Worm (Caenorhabditis elegans) whole organism, late embryonic: ENCODE measurements around the gene T21E8.7.

Experiments used
- C08G9.2 ChIP-seq: sonication (generic microtip); optimal IDR thresholded peaks from 2 replicates; lab custom pipeline; 2016; ENCODE audit warnings: mild to moderate bottlenecking, missing genetic modification characterization, moderate library complexity, missing compliant biosample characterization
- C38D4.7 ChIP-seq: fragments of 200-800 bp; sonication (Bioruptor generic); optimal IDR thresholded peaks from 2 replicates; lab custom pipeline; 2018; ENCODE audit warnings: mild to moderate bottlenecking, missing genetic modification characterization, moderate library complexity, missing compliant biosample characterization
- F13H6.1 ChIP-seq: sonication (generic microtip); optimal IDR thresholded peaks from 2 replicates; lab custom pipeline; 2016; ENCODE audit warnings: missing genetic modification characterization, missing compliant biosample characterization
- K02D7.2 ChIP-seq: sonication (generic microtip); optimal IDR thresholded peaks from 2 replicates; lab custom pipeline; 2017; ENCODE audit warnings: mild to moderate bottlenecking, missing genetic modification characterization, missing compliant biosample characterization
- K09A11.1 ChIP-seq: sonication (generic microtip); optimal IDR thresholded peaks from 2 replicates; lab custom pipeline; 2017; ENCODE audit warnings: antibody characterized with exemption, mild to moderate bottlenecking, missing genetic modification characterization, missing compliant biosample characterization; ENCODE audit not compliant: insufficient read depth
- T23F11.4 ChIP-seq: fragments of 200-800 bp; sonication (Bioruptor generic); optimal IDR thresholded peaks from 2 replicates; lab custom pipeline; 2018; ENCODE audit warnings: mild to moderate bottlenecking, missing genetic modification characterization, missing compliant biosample characterization
- Y22D7AL.16 ChIP-seq: sonication (generic microtip); optimal IDR thresholded peaks from 2 replicates; lab custom pipeline; 2016; ENCODE audit warnings: missing genetic modification characterization, missing compliant biosample characterization
- ahr-1 ChIP-seq: sonication (generic microtip); optimal IDR thresholded peaks from 2 replicates; lab custom pipeline; 2016; ENCODE audit warnings: missing genetic modification characterization, missing compliant biosample characterization
- ama-1 ChIP-seq: fragments of 150-350 bp; optimal IDR thresholded peaks from 2 replicates; lab custom pipeline; 2014
- ceh-18 ChIP-seq: sonication (generic microtip); optimal IDR thresholded peaks from 2 replicates; lab custom pipeline; 2016; ENCODE audit warnings: missing genetic modification characterization, missing compliant biosample characterization
- ceh-19 ChIP-seq: fragments of 200-800 bp; sonication (Bioruptor generic); optimal IDR thresholded peaks from 2 replicates; lab custom pipeline; 2018; ENCODE audit warnings: mild to moderate bottlenecking, missing genetic modification characterization, missing compliant biosample characterization
- ceh-2 ChIP-seq: sonication (generic microtip); optimal IDR thresholded peaks from 2 replicates; lab custom pipeline; 2016; ENCODE audit warnings: missing genotype, missing genetic modification characterization, missing compliant biosample characterization
- ceh-22 ChIP-seq: sonication (generic microtip); optimal IDR thresholded peaks from 2 replicates; lab custom pipeline; 2017; ENCODE audit warnings: missing biosample characterization, missing genetic modification characterization
- ceh-24 ChIP-seq: sonication (generic microtip); optimal IDR thresholded peaks from 2 replicates; lab custom pipeline; 2016; ENCODE audit warnings: mild to moderate bottlenecking, missing genetic modification characterization, missing compliant biosample characterization
- ceh-30 ChIP-seq: fragments of 150-350 bp; optimal IDR thresholded peaks from 2 replicates; lab custom pipeline; 2014; ENCODE audit warnings: missing biosample characterization, missing genetic modification characterization
- ceh-31 ChIP-seq: sonication (generic microtip); optimal IDR thresholded peaks from 2 replicates; lab custom pipeline; 2016; ENCODE audit warnings: missing genetic modification characterization, missing compliant biosample characterization
- ceh-45 ChIP-seq: fragments of 200-800 bp; sonication (Bioruptor generic); IDR thresholded peaks from 2 replicates; pipeline ENCODE4 v1.3.6; 2022; ENCODE audit warnings: missing genetic modification reagents, missing genetic modification characterization, missing compliant biosample characterization
- ceh-48 ChIP-seq: sonication (generic microtip); optimal IDR thresholded peaks from 2 replicates; lab custom pipeline; 2016; ENCODE audit warnings: missing genetic modification characterization, inconsistent platforms, missing compliant biosample characterization
- ceh-9 ChIP-seq: sonication (generic microtip); optimal IDR thresholded peaks from 2 replicates; lab custom pipeline; 2016; ENCODE audit warnings: mild to moderate bottlenecking, missing genetic modification characterization, inconsistent platforms, missing compliant biosample characterization
- che-1 ChIP-seq: sonication (generic microtip); optimal IDR thresholded peaks from 2 replicates; lab custom pipeline; 2016; ENCODE audit warnings: mild to moderate bottlenecking, missing genetic modification characterization, missing compliant biosample characterization
- dmd-4 ChIP-seq: sonication (generic microtip); optimal IDR thresholded peaks from 2 replicates; lab custom pipeline; 2016; ENCODE audit warnings: borderline replicate concordance, missing genetic modification characterization, missing compliant biosample characterization
- elt-2 ChIP-seq: sonication (generic microtip); optimal IDR thresholded peaks from 2 replicates; lab custom pipeline; 2016; ENCODE audit warnings: missing genetic modification reagents, missing genetic modification characterization, missing compliant biosample characterization
- elt-4 ChIP-seq: sonication (generic microtip); optimal IDR thresholded peaks from 2 replicates; lab custom pipeline; 2016; ENCODE audit warnings: missing genetic modification characterization, missing compliant biosample characterization
- ets-4 ChIP-seq: sonication (generic microtip); optimal IDR thresholded peaks from 2 replicates; lab custom pipeline; 2016; ENCODE audit warnings: missing genetic modification characterization, missing compliant biosample characterization
- eyg-1 ChIP-seq: sonication (generic microtip); optimal IDR thresholded peaks from 2 replicates; lab custom pipeline; 2016; ENCODE audit warnings: missing genotype, missing genetic modification characterization, missing compliant biosample characterization
- fax-1 ChIP-seq: sonication (generic microtip); optimal IDR thresholded peaks from 2 replicates; lab custom pipeline; 2016; ENCODE audit warnings: missing genotype, missing genetic modification characterization, missing compliant biosample characterization
- fkh-10 ChIP-seq: fragments of 150-350 bp; optimal IDR thresholded peaks from 2 replicates; lab custom pipeline; 2014; ENCODE audit warnings: missing biosample characterization, missing genetic modification reagents, missing genetic modification characterization
- gmeb-2 ChIP-seq: sonication (generic microtip); optimal IDR thresholded peaks from 2 replicates; lab custom pipeline; 2016; ENCODE audit warnings: missing genetic modification characterization, inconsistent platforms, missing compliant biosample characterization
- hlh-13 ChIP-seq: fragments of 200-800 bp; sonication (Bioruptor generic); optimal IDR thresholded peaks from 2 replicates; lab custom pipeline; 2018; ENCODE audit warnings: mild to moderate bottlenecking, missing genetic modification characterization, missing compliant biosample characterization
- hlh-15 ChIP-seq: sonication (generic microtip); optimal IDR thresholded peaks from 2 replicates; lab custom pipeline; 2016; ENCODE audit warnings: missing genetic modification characterization, missing compliant biosample characterization
- hlh-30 ChIP-seq: sonication (generic microtip); optimal IDR thresholded peaks from 2 replicates; lab custom pipeline; 2017; ENCODE audit warnings: antibody characterized with exemption, missing genetic modification characterization, missing compliant biosample characterization; ENCODE audit not compliant: insufficient read depth
- hlh-6 ChIP-seq: sonication (generic microtip); optimal IDR thresholded peaks from 2 replicates; lab custom pipeline; 2016; ENCODE audit warnings: missing genotype, missing genetic modification characterization, missing compliant biosample characterization
- hlh-8 ChIP-seq: sonication (generic microtip); optimal IDR thresholded peaks from 2 replicates; lab custom pipeline; 2016; ENCODE audit warnings: missing genotype, missing genetic modification characterization, missing compliant biosample characterization
- lim-6 ChIP-seq: sonication (generic microtip); optimal IDR thresholded peaks from 2 replicates; lab custom pipeline; 2016; ENCODE audit warnings: missing genetic modification characterization, missing compliant biosample characterization
- nfya-1 ChIP-seq: sonication (generic microtip); optimal IDR thresholded peaks from 2 replicates; lab custom pipeline; 2017; ENCODE audit warnings: missing genetic modification characterization, mild to moderate bottlenecking, missing compliant biosample characterization, antibody characterized with exemption, moderate library complexity
- nhr-11 ChIP-seq: fragments of 150-350 bp; optimal IDR thresholded peaks from 2 replicates; lab custom pipeline; 2014; ENCODE audit warnings: missing biosample characterization, missing genetic modification characterization
- nhr-232 ChIP-seq: sonication (generic microtip); optimal IDR thresholded peaks from 2 replicates; lab custom pipeline; 2016; ENCODE audit warnings: missing genetic modification characterization, missing compliant biosample characterization
- npax-4 ChIP-seq: sonication (generic microtip); optimal IDR thresholded peaks from 2 replicates; lab custom pipeline; 2016; ENCODE audit warnings: missing genetic modification characterization, missing compliant biosample characterization
- pag-3 ChIP-seq: sonication (generic microtip); optimal IDR thresholded peaks from 2 replicates; lab custom pipeline; 2016; ENCODE audit warnings: missing compliant biosample characterization, missing genetic modification characterization, borderline replicate concordance
- pha-2 ChIP-seq: sonication (generic microtip); optimal IDR thresholded peaks from 2 replicates; lab custom pipeline; 2017; ENCODE audit warnings: mild to moderate bottlenecking, missing genetic modification characterization, missing compliant biosample characterization
- pros-1 ChIP-seq: fragments of 150-350 bp; optimal IDR thresholded peaks from 2 replicates; lab custom pipeline; 2014; ENCODE audit warnings: missing biosample characterization, missing genetic modification reagents, missing genetic modification characterization
- ref-2 ChIP-seq: sonication (generic microtip); optimal IDR thresholded peaks from 2 replicates; lab custom pipeline; 2016; ENCODE audit warnings: missing genetic modification characterization, missing compliant biosample characterization
- rnt-1 ChIP-seq: sonication (generic microtip); optimal IDR thresholded peaks from 2 replicates; lab custom pipeline; 2016; ENCODE audit warnings: missing genetic modification characterization, missing compliant biosample characterization
- sdc-2 ChIP-seq: sonication (generic microtip); optimal IDR thresholded peaks from 2 replicates; lab custom pipeline; 2016; ENCODE audit warnings: missing genotype, missing genetic modification characterization, missing compliant biosample characterization
- sox-4 ChIP-seq: sonication (generic microtip); optimal IDR thresholded peaks from 2 replicates; lab custom pipeline; 2017; ENCODE audit warnings: mild to moderate bottlenecking, missing genetic modification characterization, inconsistent platforms, missing compliant biosample characterization
- tbx-2 ChIP-seq: sonication (generic microtip); optimal IDR thresholded peaks from 2 replicates; lab custom pipeline; 2016; ENCODE audit warnings: missing genetic modification characterization, missing compliant biosample characterization
- tbx-7 ChIP-seq: sonication (generic microtip); optimal IDR thresholded peaks from 2 replicates; lab custom pipeline; 2016; ENCODE audit warnings: missing genotype, missing genetic modification characterization, missing compliant biosample characterization
- ttx-3 ChIP-seq: sonication (generic microtip); optimal IDR thresholded peaks from 2 replicates; lab custom pipeline; 2016; ENCODE audit warnings: missing genetic modification reagents, missing genetic modification characterization, missing compliant biosample characterization
- unc-42 ChIP-seq: sonication (generic microtip); optimal IDR thresholded peaks from 2 replicates; lab custom pipeline; 2016; ENCODE audit warnings: missing genotype, missing genetic modification characterization, missing compliant biosample characterization
- unc-55 ChIP-seq: sonication (generic microtip); optimal IDR thresholded peaks from 2 replicates; lab custom pipeline; 2017; ENCODE audit warnings: missing biosample characterization, missing genetic modification reagents, missing genetic modification characterization
- ztf-16 ChIP-seq: sonication (generic microtip); optimal IDR thresholded peaks from 2 replicates; lab custom pipeline; 2017; ENCODE audit warnings: missing genetic modification characterization, missing compliant biosample characterization

Gene T21E8.7

DNA sequence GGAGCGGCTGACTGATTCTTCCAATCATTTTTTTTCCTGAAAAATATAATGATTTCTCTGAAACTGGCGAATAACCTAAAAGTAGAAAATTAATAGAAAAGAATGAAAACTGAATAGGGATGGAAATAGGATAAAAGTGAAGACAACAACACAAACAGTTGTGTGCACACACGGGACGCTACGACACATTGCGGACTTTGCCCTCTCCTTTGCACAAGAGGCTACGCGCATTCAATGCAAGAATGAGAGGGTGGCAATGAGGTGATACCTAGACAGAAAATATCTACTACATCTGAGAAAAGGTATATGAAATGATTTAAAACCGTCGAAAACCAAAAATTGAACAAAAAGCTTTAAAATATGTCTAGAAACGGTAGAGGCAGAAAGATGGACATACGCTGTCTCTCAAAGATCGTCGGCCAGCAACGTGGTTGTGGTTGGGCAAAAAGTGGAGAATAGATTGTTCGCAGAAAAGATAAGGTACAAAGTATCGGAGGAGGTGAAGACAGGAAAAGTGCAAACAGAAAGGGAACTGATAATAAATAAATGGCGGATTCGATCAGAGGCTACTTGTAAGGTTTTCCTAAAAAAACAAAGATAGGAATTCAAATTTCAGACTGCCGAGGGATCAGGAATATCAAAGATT is 16.9 kb downstream of the T21E8.7 start, which contains the start of gene suca-1 (continued):
- TF ChIP-seq ceh-45 (GFP tag; lab: Robert Waterston, UW) = 0 out of 2 replicates have a peak, but pooled peaks have one; percentile 22
- no peak for TF ChIP-seq rnt-1
- TF ChIP-seq elt-4 (tag; lab: Kevin White, UChicago) = no peak
- TF ChIP-seq F13H6.1 = peak; percentile 40
- no peak for TF ChIP-seq che-1 (tag; lab: Kevin White, UChicago)
- TF ChIP-seq ets-4 (tag; lab: Kevin White, UChicago) = no peak
- TF ChIP-seq hlh-13 (GFP tag; lab: Kevin White, UChicago) = no peak
- TF ChIP-seq ahr-1 = no peak
- no peak for TF ChIP-seq nhr-232 (tag; lab: Kevin White, UChicago)
- TF ChIP-seq C38D4.7 (GFP tag; lab: Kevin White, UChicago) = peak; percentile 14
- no peak for TF ChIP-seq nhr-11
- no peak for TF ChIP-seq pag-3
- TF ChIP-seq hlh-30 (tag; lab: Kevin White, UChicago) = peak; percentile 2
- peak; percentile 11 for TF ChIP-seq K02D7.2
- TF ChIP-seq fkh-10 (GFP tag; lab: Kevin White, UChicago) = no peak
- no peak for TF ChIP-seq fax-1 (tag; lab: Kevin White, UChicago)
- TF ChIP-seq ceh-48 (tag; lab: Kevin White, UChicago) = no peak
- TF ChIP-seq, all 69 proteins: peak for 20

DNA sequence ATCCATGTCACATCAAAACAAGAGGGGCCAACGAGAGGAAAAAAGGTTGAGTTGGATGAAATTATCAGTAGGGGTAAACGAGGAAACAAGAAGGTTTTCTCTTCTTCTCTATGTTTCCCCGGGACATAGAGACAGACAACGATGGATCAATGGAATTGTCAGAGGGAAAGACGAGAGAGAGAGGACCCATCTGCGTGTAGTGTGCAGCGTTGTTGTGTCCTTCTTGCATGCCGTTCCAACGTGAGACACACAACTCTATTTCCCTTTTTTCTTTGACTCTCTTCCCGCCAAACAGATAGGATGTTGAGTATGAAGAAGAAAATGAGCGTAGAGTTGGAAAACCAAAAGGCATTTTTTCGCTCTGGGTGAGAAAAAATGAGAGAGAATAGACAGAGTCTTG is 17.6 kb downstream of the T21E8.7 start:
- no peak for TF ChIP-seq pag-3
- TF ChIP-seq Y22D7AL.16 (tag; lab: Kevin White, UChicago) = no peak
- TF ChIP-seq ttx-3 = no peak
- TF ChIP-seq unc-55 (GFP tag; lab: Kevin White, UChicago) = peak; percentile 71
- no peak for TF ChIP-seq fkh-10 (GFP tag; lab: Kevin White, UChicago)
- no peak for TF ChIP-seq hlh-15
- TF ChIP-seq ceh-31 (tag; lab: Kevin White, UChicago) = peak; percentile 52
- no peak for TF ChIP-seq C38D4.7 (GFP tag; lab: Kevin White, UChicago)
- TF ChIP-seq sox-4 (tag; lab: Kevin White, UChicago) = no peak
- no peak for TF ChIP-seq ceh-19 (GFP tag; lab: Kevin White, UChicago)
- TF ChIP-seq hlh-8 (tag; lab: Kevin White, UChicago) = peak; percentile 30
- TF ChIP-seq lim-6 (tag; lab: Kevin White, UChicago) = no peak
- no peak for TF ChIP-seq C08G9.2 (tag; lab: Kevin White, UChicago)
- TF ChIP-seq nfya-1 (tag; lab: Kevin White, UChicago) = peak; percentile 57
- TF ChIP-seq gmeb-2 (tag; lab: Kevin White, UChicago) = no peak
- no peak for TF ChIP-seq dmd-4
- no peak for TF ChIP-seq ceh-24
- TF ChIP-seq che-1 (tag; lab: Kevin White, UChicago) = no peak
- no peak for TF ChIP-seq ceh-9 (tag; lab: Kevin White, UChicago)
- peak; percentile 30 for TF ChIP-seq elt-2 (tag; lab: Kevin White, UChicago)
- no peak for TF ChIP-seq tbx-7 (tag; lab: Kevin White, UChicago)
- no peak for TF ChIP-seq ztf-16 (tag; lab: Kevin White, UChicago)
- peak; percentile 82 for TF ChIP-seq ceh-18 (tag; lab: Kevin White, UChicago)
- TF ChIP-seq T23F11.4 (GFP tag; lab: Kevin White, UChicago) = peak; percentile 31
- no peak for TF ChIP-seq eyg-1
- no peak for TF ChIP-seq pros-1 (tag; lab: Kevin White, UChicago)
- no peak for TF ChIP-seq ceh-45 (GFP tag; lab: Robert Waterston, UW)
- TF ChIP-seq K09A11.1 (tag; lab: Kevin White, UChicago) = no peak
- TF ChIP-seq npax-4 (tag; lab: Kevin White, UChicago) = no peak
- peak; percentile 31 for TF ChIP-seq unc-42 (tag; lab: Kevin White, UChicago)
- TF ChIP-seq tbx-2 = peak; percentile 37
- TF ChIP-seq ceh-2 (tag; lab: Kevin White, UChicago) = no peak
- no peak for TF ChIP-seq pha-2 (tag; lab: Kevin White, UChicago)
- no peak for TF ChIP-seq ceh-22 (tag; lab: Kevin White, UChicago)
- TF ChIP-seq ref-2 = peak; percentile 51
- no peak for TF ChIP-seq ceh-30
- no peak for TF ChIP-seq fax-1 (tag; lab: Kevin White, UChicago)
- no peak for TF ChIP-seq ama-1
- TF ChIP-seq sdc-2 = no peak
- no peak for TF ChIP-seq ahr-1
- TF ChIP-seq hlh-6 = no peak
- peak; percentile 73 for TF ChIP-seq rnt-1
